Worm (Caenorhabditis elegans): ENCODE results near the gene unc-103.

DNA sequence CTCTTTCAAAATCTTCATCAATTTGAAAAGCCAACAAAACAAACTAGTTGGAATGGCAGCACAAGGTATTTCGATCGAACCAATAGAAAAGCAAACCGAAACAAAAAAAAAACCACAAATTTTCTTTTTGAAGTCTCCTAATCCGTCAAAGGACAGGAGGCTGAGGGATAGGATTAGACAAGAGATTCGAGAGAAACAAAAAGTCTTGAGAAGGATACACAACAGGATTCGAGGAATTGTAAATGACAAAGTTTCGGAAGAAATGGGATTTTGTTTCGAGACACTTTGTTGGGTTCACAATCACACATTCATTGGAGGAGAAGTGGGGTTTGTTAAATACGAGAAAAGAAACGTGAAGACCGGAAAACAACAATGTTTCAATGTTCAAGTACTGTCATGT lies 14.2 kb upstream of the unc-103 start:
- no peak for TF ChIP-seq Y105C5A.15 (GFP tag; IDR thresholded peaks at IDR 0.05)
- no peak for TF ChIP-seq pha-4 (GFP tag; IDR thresholded peaks at IDR 0.05)
- TF ChIP-seq pha-4 (tag; optimal IDR thresholded peaks at IDR 0.05), result no peak
- no peak for TF ChIP-seq lin-29 (GFP tag; IDR thresholded peaks at IDR 0.05)
- TF ChIP-seq unc-130 (GFP tag; optimal IDR thresholded peaks at IDR 0.05), result no peak
- no peak for TF ChIP-seq hlh-30 (tag; optimal IDR thresholded peaks at IDR 0.05; ENCODE audit: insufficient read depth)
- no peak for TF ChIP-seq ama-1 (optimal IDR thresholded peaks at IDR 0.05)
- TF ChIP-seq lim-7 (GFP tag; IDR thresholded peaks at IDR 0.05), result no peak
- TF ChIP-seq nhr-25 (tag; optimal IDR thresholded peaks at IDR 0.05; ENCODE audit: borderline replicate concordance, insufficient read depth), result no peak
- no peak for TF ChIP-seq ceh-20 (GFP tag; IDR thresholded peaks at IDR 0.05)
- TF ChIP-seq lin-13 (GFP tag; optimal IDR thresholded peaks at IDR 0.05), result no peak

All from whole organism, L4 larva.